Worm (Caenorhabditis elegans) whole organism, midembryonic: ENCODE results near the gene sru-11.
"Not testable (repeated sequence)": the region's sequence is repeated elsewhere in the genome, so short reads cannot be mapped to it uniquely, and the experiment has no call there.

Experiments
- T22C8.4 ChIP-seq: fragments of 200-800 bp; sonication (Bioruptor generic); IDR thresholded peaks from 2 replicates; pipeline ENCODE4 v1.3.6; 2022; ENCODE audit warnings: missing genetic modification characterization, missing compliant biosample characterization
- cog-1 ChIP-seq: sonication (generic microtip); optimal IDR thresholded peaks from 2 replicates; lab custom pipeline; 2016; ENCODE audit warnings: missing genetic modification characterization, missing compliant biosample characterization
- flt-1 ChIP-seq: fragments of 200-800 bp; sonication (Bioruptor generic); IDR thresholded peaks from 2 replicates; pipeline ENCODE4 v1.3.6; 2022; ENCODE audit warnings: missing genetic modification characterization, missing compliant biosample characterization
- klf-2 ChIP-seq: fragments of 200-800 bp; sonication (Bioruptor generic); conservative IDR thresholded peaks from 2 replicates; pipeline ENCODE4 v1.3.6; 2022; ENCODE audit warnings: missing genetic modification reagents, missing genetic modification characterization, missing compliant biosample characterization
- med-1 ChIP-seq: sonication (generic microtip); optimal IDR thresholded peaks from 2 replicates; lab custom pipeline; 2017; ENCODE audit warnings: missing genetic modification characterization, mild to moderate bottlenecking, missing compliant biosample characterization, antibody characterized with exemption, missing genetic modification reagents; ENCODE audit not compliant: insufficient read depth
- ref-1 ChIP-seq: fragments of 200-800 bp; sonication (Bioruptor generic); conservative IDR thresholded peaks from 2 replicates; pipeline ENCODE4 v1.3.6; 2022; ENCODE audit warnings: missing genetic modification reagents, missing genetic modification characterization, missing compliant biosample characterization
- tab-1 ChIP-seq: fragments of 200-800 bp; sonication (Bioruptor generic); IDR thresholded peaks from 2 replicates; pipeline ENCODE4 v1.3.6; 2022; ENCODE audit warnings: missing genetic modification characterization, missing compliant biosample characterization
- ztf-23 ChIP-seq: fragments of 200-800 bp; sonication (Bioruptor generic); IDR thresholded peaks from 2 replicates; pipeline ENCODE4 v1.3.6; 2022; ENCODE audit warnings: missing genetic modification reagents, missing genetic modification characterization, missing compliant biosample characterization
- ztf-29 ChIP-seq: fragments of 200-800 bp; sonication (Bioruptor generic); IDR thresholded peaks from 2 replicates; pipeline ENCODE4 v1.3.6; 2022; ENCODE audit warnings: missing genetic modification reagents, missing genetic modification characterization, missing compliant biosample characterization

sru-11 gene

ce11 chrIV:13564284-13564683, 20.5 kb upstream of the sru-11 start:
- no peak for TF ChIP-seq ref-1 (GFP tag; lab: Robert Waterston, UW)

- TF ChIP-seq ref-1 (GFP tag; lab: Robert Waterston, UW): no peak
- TF ChIP-seq med-1 (GFP tag; lab: Kevin White, UChicago): no peak
- no peak for TF ChIP-seq klf-2
- TF ChIP-seq cog-1 (tag; lab: Kevin White, UChicago): no peak
- no peak for TF ChIP-seq ztf-23 (GFP tag; lab: Robert Waterston, UW)
- no peak for TF ChIP-seq ztf-29 (GFP tag; lab: Robert Waterston, UW)
- no peak for TF ChIP-seq T22C8.4 (GFP tag; lab: Robert Waterston, UW)
- TF ChIP-seq tab-1: no peak
- TF ChIP-seq flt-1 (GFP tag; lab: Robert Waterston, UW): no peak
These were observed 10.0 kb upstream of the sru-11 start, which contains the start of gene srd-10 for ce11 chrIV:13574733-13575132. Gene srd-10, plus strand, starts transcription at chrIV:13575033.

ce11 chrIV:13575673-13576072, 9.1 kb upstream of the sru-11 start:
- no peak for TF ChIP-seq tab-1
- TF ChIP-seq ref-1 (GFP tag; lab: Robert Waterston, UW): no peak
- TF ChIP-seq ztf-23 (GFP tag; lab: Robert Waterston, UW): no peak
- TF ChIP-seq ztf-29 (GFP tag; lab: Robert Waterston, UW): no peak
- TF ChIP-seq klf-2: no peak
- TF ChIP-seq flt-1 (GFP tag; lab: Robert Waterston, UW): no peak
- no peak for TF ChIP-seq T22C8.4 (GFP tag; lab: Robert Waterston, UW)
- no peak for TF ChIP-seq cog-1 (tag; lab: Kevin White, UChicago)
- no peak for TF ChIP-seq med-1 (GFP tag; lab: Kevin White, UChicago)

ce11 chrIV:13578174-13578573, 6.6 kb upstream of the sru-11 start, which contains the start of gene Y45F10B.8:
Gene Y45F10B.8, minus strand, starts transcription at chrIV:13578274.
- TF ChIP-seq klf-2; ztf-23 (GFP tag; lab: Robert Waterston, UW); ztf-29 (GFP tag; lab: Robert Waterston, UW): not testable (repeated sequence)

ce11 chrIV:13578953-13579352, 5.8 kb upstream of the sru-11 start, which contains the start of gene sru-16:
Gene sru-16, plus strand, starts transcription at chrIV:13579253.
- TF ChIP-seq med-1 (GFP tag; lab: Kevin White, UChicago); klf-2; ztf-23 (GFP tag; lab: Robert Waterston, UW): not testable (repeated sequence)

ce11 chrIV:13582909-13583308, 1.8 kb upstream of the sru-11 start, which contains the start of gene sru-12:
Gene sru-12, plus strand, starts transcription at chrIV:13583209.
- TF ChIP-seq klf-2: no peak
- no peak for TF ChIP-seq tab-1
- no peak for TF ChIP-seq ztf-23 (GFP tag; lab: Robert Waterston, UW)
- TF ChIP-seq ref-1 (GFP tag; lab: Robert Waterston, UW): no peak
- TF ChIP-seq ztf-29 (GFP tag; lab: Robert Waterston, UW): no peak
- TF ChIP-seq med-1 (GFP tag; lab: Kevin White, UChicago): no peak
- no peak for TF ChIP-seq flt-1 (GFP tag; lab: Robert Waterston, UW)
- no peak for TF ChIP-seq cog-1 (tag; lab: Kevin White, UChicago)
- no peak for TF ChIP-seq T22C8.4 (GFP tag; lab: Robert Waterston, UW)

- TF ChIP-seq T22C8.4 (GFP tag; lab: Robert Waterston, UW) (no peak), ztf-23 (GFP tag; lab: Robert Waterston, UW) (no peak), tab-1 (no peak), flt-1 (GFP tag; lab: Robert Waterston, UW) (no peak), ref-1 (GFP tag; lab: Robert Waterston, UW) (no peak), cog-1 (tag; lab: Kevin White, UChicago) (no peak), klf-2 (no peak), ztf-29 (GFP tag; lab: Robert Waterston, UW) (no peak), med-1 (GFP tag; lab: Kevin White, UChicago) (no peak)
These were observed 2.4 kb downstream of the sru-11 start, which contains the start of gene Y45F10B.12 for ce11 chrIV:13587175-13587574. Gene Y45F10B.12, plus strand, starts transcription at chrIV:13587475.

ce11 chrIV:13588544-13589043, 3.8 kb downstream of the sru-11 start, which contains the start of gene sru-9:
Gene sru-9, plus strand, starts transcription at chrIV:13588993.
- TF ChIP-seq T22C8.4, ref-1, flt-1 (GFP tag; lab: Robert Waterston, UW): not testable (repeated sequence)

ce11 chrIV:13591645-13592044, 6.9 kb downstream of the sru-11 start, which contains the start of gene tsp-5:
Gene tsp-5, minus strand, starts transcription at chrIV:13591745.
- no peak for TF ChIP-seq ztf-29 (GFP tag; lab: Robert Waterston, UW)
- no peak for TF ChIP-seq ref-1 (GFP tag; lab: Robert Waterston, UW)
- no peak for TF ChIP-seq med-1 (GFP tag; lab: Kevin White, UChicago)
- no peak for TF ChIP-seq ztf-23 (GFP tag; lab: Robert Waterston, UW)
- TF ChIP-seq klf-2: no peak
- no peak for TF ChIP-seq tab-1
- no peak for TF ChIP-seq cog-1 (tag; lab: Kevin White, UChicago)
- no peak for TF ChIP-seq T22C8.4 (GFP tag; lab: Robert Waterston, UW)
- no peak for TF ChIP-seq flt-1 (GFP tag; lab: Robert Waterston, UW)

ce11 chrIV:13593351-13593750, 8.6 kb downstream of the sru-11 start, which contains the start of gene Y45F10B.3:
Gene Y45F10B.3, plus strand, starts transcription at chrIV:13593651.
- TF ChIP-seq flt-1 (GFP tag; lab: Robert Waterston, UW): no peak
